Worm (Caenorhabditis elegans) whole organism, L1 larva: Measurements from ENCODE around the gene lin-8.

Experiments used
- efl-1 ChIP-seq, 4 experiments: fragments of 150-350 bp; optimal IDR thresholded peaks in 3 of 4; peaks in 1 of 4; 1 replicate in 1 of 4; 2 replicates in 3 of 4; lab custom pipeline; 2014; ENCODE audit warnings: missing biosample characterization in 2 of 4, missing genetic modification characterization in 2 of 4, missing genetic modification reagents in 2 of 4
- pqm-1 ChIP-seq: sonication (generic microtip); optimal IDR thresholded peaks from 3 replicates; lab custom pipeline; 2017; ENCODE audit warnings: missing biosample characterization, missing genetic modification characterization

- TF ChIP-seq efl-1 (optimal IDR thresholded peaks at IDR 0.05; lab: Kevin White, UChicago), result no peak
- TF ChIP-seq efl-1 (GFP tag; optimal IDR thresholded peaks at IDR 0.05 in 1 of 2; lab: Kevin White, UChicago), result no peak
- TF ChIP-seq pqm-1 (tag; lab: Kevin White, UChicago), result no peak
These were observed 4.2 kb downstream of the lin-8 start, which contains the start of gene Y25C1A.6 for ce11 chrII:3060782-3061181.
